Worm (Caenorhabditis elegans): Measurements from ENCODE around the gene ZK1307.4.

Gene ZK1307.4

ce11 chrII:9601069-9601468 lies 50.5 kb downstream of the ZK1307.4 start (continued):
- TF ChIP-seq F22D6.2 (tag; optimal IDR thresholded peaks at IDR 0.05) (peak; percentile 59), rec-8 (tag; optimal IDR thresholded peaks at IDR 0.05) (no peak), Y95B8A.8 (GFP tag; IDR thresholded peaks at IDR 0.05) (no peak), F55B11.4 (tag; optimal IDR thresholded peaks at IDR 0.05; ENCODE audit: borderline replicate concordance, insufficient read depth) (no peak), Y56A3A.18 (GFP tag; IDR thresholded peaks at IDR 0.05) (no peak), snpc-1.3 (tag; optimal IDR thresholded peaks at IDR 0.05; ENCODE audit: insufficient read depth) (no peak), ama-1 (optimal IDR thresholded peaks at IDR 0.05) (peak; percentile 84), ama-1 (GFP tag; optimal IDR thresholded peaks at IDR 0.05) (no peak), nhr-80 (tag; optimal IDR thresholded peaks at IDR 0.05) (peak; percentile 83), xnd-1 (tag; optimal IDR thresholded peaks at IDR 0.05) (no peak), B0019.2 (GFP tag; conservative IDR thresholded peaks at IDR 0.05) (no peak), snpc-4 (GFP tag; optimal IDR thresholded peaks at IDR 0.05) (no peak), snpc-4 (tag; optimal IDR thresholded peaks at IDR 0.05) (no peak), athp-1 (tag; optimal IDR thresholded peaks at IDR 0.05) (no peak), ZK185.1 (tag; optimal IDR thresholded peaks at IDR 0.05; ENCODE audit: poor library complexity, severe bottlenecking) (no peak), egl-44 (GFP tag; IDR thresholded peaks at IDR 0.05) (0 out of 2 replicates have a peak, but pooled peaks have one; percentile 42), B0261.1 (tag; optimal IDR thresholded peaks at IDR 0.05) (no peak), F49E8.2 (tag; optimal IDR thresholded peaks at IDR 0.05; ENCODE audit: insufficient read depth) (no peak), F39B2.1 (GFP tag; IDR thresholded peaks at IDR 0.05) (no peak), sea-2 (GFP tag; IDR thresholded peaks at IDR 0.05) (no peak), zim-3 (tag; optimal IDR thresholded peaks at IDR 0.05) (no peak), unc-62 (GFP tag; optimal IDR thresholded peaks at IDR 0.05) (no peak), dox-1 (GFP tag; IDR thresholded peaks at IDR 0.05) (0 out of 2 replicates have a peak, but pooled peaks have one; percentile 21), lin-54 (GFP tag; optimal IDR thresholded peaks at IDR 0.05) (peak; percentile 9), hmg-1.2 (GFP tag; IDR thresholded peaks at IDR 0.05) (0 out of 2 replicates have a peak, but pooled peaks have one; percentile 15), ccch-3 (GFP tag; optimal IDR thresholded peaks at IDR 0.05) (no peak), tbp1 (GFP tag; optimal IDR thresholded peaks at IDR 0.05) (peak; percentile 29), pha-4 (tag; optimal IDR thresholded peaks at IDR 0.05) (no peak), somi-1 (GFP tag; optimal IDR thresholded peaks at IDR 0.05) (peak; percentile 64), nfyb-1 (GFP tag; IDR thresholded peaks at IDR 0.05) (no peak; the same call in 1 of the 2 replicates), T07F8.4 (tag; optimal IDR thresholded peaks at IDR 0.05) (no peak), ets-4 (GFP tag; optimal IDR thresholded peaks at IDR 0.05) (peak; percentile 17), F10E7.11 (tag; optimal IDR thresholded peaks at IDR 0.05) (no peak), Y79H2A.3 (GFP tag; conservative IDR thresholded peaks at IDR 0.05) (no peak), snpc-3.4 (tag; optimal IDR thresholded peaks at IDR 0.05) (no peak), F37B4.10 (GFP tag; IDR thresholded peaks at IDR 0.05) (no peak), hmg-20 (GFP tag; IDR thresholded peaks at IDR 0.05) (no peak), F57A8.1 (GFP tag; optimal IDR thresholded peaks at IDR 0.05) (no peak), lin-40 (tag; optimal IDR thresholded peaks at IDR 0.05) (peak; percentile 58), let-607 (tag; optimal IDR thresholded peaks at IDR 0.05) (peak; percentile 74 to 83), K11D2.4 (GFP tag; IDR thresholded peaks at IDR 0.05) (no peak), snpc-1.1 (tag; optimal IDR thresholded peaks at IDR 0.05; ENCODE audit: insufficient read depth) (no peak), ztf-18 (tag; optimal IDR thresholded peaks at IDR 0.05) (no peak), bed-2 (GFP tag; IDR thresholded peaks at IDR 0.05) (no peak), ceh-58 (GFP tag; IDR thresholded peaks at IDR 0.05) (no peak), bed-1 (GFP tag; IDR thresholded peaks at IDR 0.05) (no peak), lir-1 (GFP tag; conservative IDR thresholded peaks at IDR 0.05) (no peak), attf-3 (GFP tag; conservative IDR thresholded peaks at IDR 0.05) (no peak)

All from whole organism, young adult.